Fruit fly (Drosophila melanogaster) whole organism, embryonic: Measurements from ENCODE around the gene Hsp70Ab.
A peak's percentile ranks its signal among the peaks of the same experiment; 100 is the strongest.

Experiments used
- Atf3 ChIP-seq: fragments of 200-800 bp; sonication (Bioruptor generic); optimal IDR thresholded peaks from 3 replicates; lab custom pipeline; 2016; ENCODE audit warnings: missing biosample characterization, missing genetic modification characterization
- CG10274 ChIP-seq: fragments of 200-800 bp; sonication (Bioruptor generic); optimal IDR thresholded peaks from 3 replicates; lab custom pipeline; 2017; ENCODE audit warnings: missing biosample characterization, mild to moderate bottlenecking, missing genetic modification characterization
- CG11398 ChIP-seq: fragments of 200-800 bp; sonication (Bioruptor generic); optimal IDR thresholded peaks from 2 replicates; lab custom pipeline; 2016; ENCODE audit warnings: missing biosample characterization, missing genetic modification characterization
- CG11560 ChIP-seq: fragments of 200-800 bp; sonication (Bioruptor generic); IDR thresholded peaks from 3 replicates; pipeline ENCODE4 v1.3.6; 2022; ENCODE audit warnings: missing biosample characterization, missing genetic modification characterization
- CG14014 ChIP-seq: fragments of 200-800 bp; sonication (Bioruptor generic); IDR thresholded peaks from 2 replicates; pipeline ENCODE4 v1.3.6; 2022; ENCODE audit warnings: missing biosample characterization, missing genetic modification characterization
- CG15514 ChIP-seq: fragments of 200-800 bp; sonication (Bioruptor generic); optimal IDR thresholded peaks from 3 replicates; lab custom pipeline; 2017; ENCODE audit warnings: missing biosample characterization, missing genetic modification characterization, mild to moderate bottlenecking, moderate library complexity, missing genetic modification reagents
- CG15601 ChIP-seq: fragments of 200-800 bp; sonication (Bioruptor generic); optimal IDR thresholded peaks from 3 replicates; lab custom pipeline; 2019; ENCODE audit warnings: missing biosample characterization, mild to moderate bottlenecking, missing genetic modification characterization, moderate library complexity
- CG1602 ChIP-seq: fragments of 200-800 bp; sonication (Bioruptor generic); optimal IDR thresholded peaks from 3 replicates; lab custom pipeline; 2016; ENCODE audit warnings: missing biosample characterization, missing genetic modification characterization
- CG16813 ChIP-seq: fragments of 200-800 bp; sonication (Bioruptor generic); IDR thresholded peaks from 3 replicates; pipeline ENCODE4 v1.3.6; 2022; ENCODE audit warnings: missing biosample characterization, missing genetic modification characterization; ENCODE audit not compliant: partially characterized antibody
- CG17328 ChIP-seq: fragments of 200-800 bp; sonication (Bioruptor generic); IDR thresholded peaks from 2 replicates; pipeline ENCODE4 v1.3.6; 2022; ENCODE audit warnings: missing biosample characterization, missing genetic modification characterization
- CG18476 ChIP-seq: fragments of 200-800 bp; sonication (Bioruptor generic); optimal IDR thresholded peaks from 2 replicates; lab custom pipeline; 2016; ENCODE audit warnings: missing biosample characterization, mild to moderate bottlenecking, missing genetic modification characterization
- CG2120 ChIP-seq: fragments of 200-800 bp; sonication (Bioruptor generic); optimal IDR thresholded peaks from 3 replicates; lab custom pipeline; 2016; ENCODE audit warnings: missing biosample characterization, missing genetic modification characterization
- CG2889 ChIP-seq: fragments of 200-800 bp; sonication (Bioruptor generic); IDR thresholded peaks from 3 replicates; pipeline ENCODE4 v1.3.6; 2022; ENCODE audit warnings: missing biosample characterization, missing genetic modification characterization
- CG3163 ChIP-seq: fragments of 200-800 bp; sonication (Bioruptor generic); optimal IDR thresholded peaks from 3 replicates; lab custom pipeline; 2016; ENCODE audit warnings: missing biosample characterization, missing genetic modification characterization
- CG34376 ChIP-seq: fragments of 200-800 bp; sonication (Bioruptor generic); optimal IDR thresholded peaks from 2 replicates; lab custom pipeline; 2018; ENCODE audit warnings: missing biosample characterization, mild to moderate bottlenecking, missing genetic modification characterization
- CG43689 ChIP-seq: fragments of 200-800 bp; sonication (Bioruptor generic); IDR thresholded peaks from 2 replicates; pipeline ENCODE4 v1.3.6; 2022; ENCODE audit warnings: missing biosample characterization, missing genetic modification characterization
- CG8924 ChIP-seq: fragments of 200-800 bp; optimal IDR thresholded peaks from 3 replicates; lab custom pipeline; 2019; ENCODE audit warnings: missing biosample characterization, mild to moderate bottlenecking, missing genetic modification characterization, moderate library complexity
- CG9437 ChIP-seq: fragments of 200-800 bp; sonication (Bioruptor generic); optimal IDR thresholded peaks from 2 replicates; lab custom pipeline; 2018; ENCODE audit warnings: missing biosample characterization, mild to moderate bottlenecking, missing genetic modification characterization
- D19A ChIP-seq: fragments of 200-800 bp; optimal IDR thresholded peaks from 3 replicates; lab custom pipeline; 2019; ENCODE audit warnings: missing biosample characterization, mild to moderate bottlenecking, missing genetic modification characterization, moderate library complexity
- Drgx ChIP-seq: fragments of 200-800 bp; sonication (Bioruptor generic); IDR thresholded peaks from 2 replicates; pipeline ENCODE4 v1.3.6; 2022; ENCODE audit warnings: missing biosample characterization, missing genetic modification characterization
- ERR ChIP-seq: fragments of 200-800 bp; sonication (Bioruptor generic); optimal IDR thresholded peaks from 2 replicates; lab custom pipeline; 2016; ENCODE audit warnings: missing biosample characterization, missing genetic modification characterization
- Fer2 ChIP-seq: fragments of 200-800 bp; sonication (Bioruptor generic); optimal IDR thresholded peaks from 2 replicates; lab custom pipeline; 2018; ENCODE audit warnings: missing biosample characterization, mild to moderate bottlenecking, missing genetic modification characterization, moderate library complexity
- Gsc ChIP-seq: fragments of 200-800 bp; sonication (Bioruptor generic); IDR thresholded peaks from 2 replicates; pipeline ENCODE4 v1.3.6; 2022; ENCODE audit warnings: missing biosample characterization, missing genetic modification characterization
- MTF-1 ChIP-seq: fragments of 200-800 bp; sonication (Bioruptor generic); optimal IDR thresholded peaks from 2 replicates; lab custom pipeline; 2018; ENCODE audit warnings: missing biosample characterization, mild to moderate bottlenecking, missing genetic modification characterization, borderline replicate concordance
- Sox100B ChIP-seq: fragments of 200-800 bp; sonication (Bioruptor generic); optimal IDR thresholded peaks from 3 replicates; lab custom pipeline; 2018; ENCODE audit warnings: missing biosample characterization, mild to moderate bottlenecking, missing genetic modification characterization
- Trl ChIP-seq, 3 experiments: fragments of >200 bp in 2 of 3; fragments of 200-800 bp in 1 of 3; sonication (Bioruptor generic) in 1 of 3; optimal IDR thresholded peaks; 2 replicates in 1 of 3; 3 replicates in 2 of 3; lab custom pipeline; 2016 to 2017; ENCODE audit warnings: missing biosample characterization in 1 of 3, missing genetic modification characterization in 1 of 3
- Xrp1 ChIP-seq: fragments of 200-800 bp; sonication (Bioruptor generic); IDR thresholded peaks from 2 replicates; pipeline ENCODE4 v1.3.6; 2022; ENCODE audit warnings: missing biosample characterization, missing genetic modification characterization
- br ChIP-seq: fragments of >200 bp; optimal IDR thresholded peaks from 2 replicates; lab custom pipeline; 2017
- bsh ChIP-seq, 2 experiments: fragments of 200-800 bp; sonication (Bioruptor generic); optimal IDR thresholded peaks; 2 replicates each; lab custom pipeline; 2017 to 2018; ENCODE audit warnings: mild to moderate bottlenecking in 2 of 2, missing biosample characterization in 2 of 2, missing genetic modification characterization in 2 of 2, moderate library complexity in 1 of 2
- btn ChIP-seq: fragments of 200-800 bp; sonication (Bioruptor generic); optimal IDR thresholded peaks from 2 replicates; lab custom pipeline; 2016; ENCODE audit warnings: missing biosample characterization, missing genetic modification characterization
- chinmo ChIP-seq: fragments of 200-800 bp; sonication (Bioruptor generic); IDR thresholded peaks from 4 replicates; pipeline ENCODE4 v1.3.6; 2022; ENCODE audit warnings: missing biosample characterization, missing genetic modification characterization; ENCODE audit not compliant: partially characterized antibody
- dpn ChIP-seq, 2 experiments: fragments of 200-800 bp; sonication (Bioruptor generic); optimal IDR thresholded peaks; 3 replicates each; lab custom pipeline; 2016; ENCODE audit warnings: missing biosample characterization in 2 of 2, missing genetic modification characterization in 2 of 2
- exex ChIP-seq: fragments of 200-800 bp; sonication (Bioruptor generic); optimal IDR thresholded peaks from 4 replicates; lab custom pipeline; 2018; ENCODE audit warnings: missing biosample characterization, mild to moderate bottlenecking, missing genetic modification characterization, moderate library complexity
- eyg ChIP-seq: fragments of 200-800 bp; sonication (Bioruptor generic); optimal IDR thresholded peaks from 3 replicates; lab custom pipeline; 2016; ENCODE audit warnings: missing biosample characterization, missing genetic modification characterization
- gcm ChIP-seq: fragments of 200-800 bp; sonication (Bioruptor generic); optimal IDR thresholded peaks from 2 replicates; lab custom pipeline; 2019; ENCODE audit warnings: missing biosample characterization, mild to moderate bottlenecking, missing genetic modification characterization, moderate library complexity
- h ChIP-seq: fragments of >200 bp; optimal IDR thresholded peaks from 2 replicates; lab custom pipeline; 2017
- hb ChIP-seq: fragments of 200-800 bp; sonication (Bioruptor generic); IDR thresholded peaks from 3 replicates; pipeline ENCODE4 v1.3.6; 2022; ENCODE audit warnings: missing biosample characterization, missing genetic modification characterization; ENCODE audit not compliant: partially characterized antibody
- ken ChIP-seq: fragments of 200-800 bp; sonication (Bioruptor generic); IDR thresholded peaks from 3 replicates; pipeline ENCODE4 v1.3.6; 2022; ENCODE audit warnings: missing biosample characterization, missing genetic modification characterization
- lab ChIP-seq: fragments of 200-800 bp; sonication (Bioruptor generic); optimal IDR thresholded peaks from 3 replicates; lab custom pipeline; 2017; ENCODE audit warnings: missing biosample characterization, missing genetic modification characterization, mild to moderate bottlenecking, moderate library complexity, missing genetic modification reagents
- mam ChIP-seq: fragments of 200-800 bp; sonication (Bioruptor generic); optimal IDR thresholded peaks from 3 replicates; lab custom pipeline; 2016; ENCODE audit warnings: missing biosample characterization, missing genetic modification characterization
- nmo ChIP-seq: fragments of 200-800 bp; sonication (Bioruptor generic); optimal IDR thresholded peaks from 2 replicates; lab custom pipeline; 2018; ENCODE audit warnings: missing biosample characterization, mild to moderate bottlenecking, missing genetic modification characterization, moderate library complexity
- odd ChIP-seq: fragments of 200-800 bp; sonication (Bioruptor generic); optimal IDR thresholded peaks from 2 replicates; lab custom pipeline; 2017; ENCODE audit warnings: missing biosample characterization, mild to moderate bottlenecking, missing genetic modification characterization
- sens-2 ChIP-seq: fragments of 200-800 bp; sonication (Bioruptor generic); IDR thresholded peaks from 2 replicates; pipeline ENCODE4 v1.3.6; 2022; ENCODE audit warnings: missing biosample characterization, missing genetic modification characterization
- shn ChIP-seq: fragments of 200-800 bp; sonication (Bioruptor generic); optimal IDR thresholded peaks from 3 replicates; lab custom pipeline; 2016; ENCODE audit warnings: missing biosample characterization, missing genetic modification characterization
- sim ChIP-seq: fragments of 200-800 bp; sonication (Bioruptor generic); IDR thresholded peaks from 2 replicates; pipeline ENCODE4 v1.3.6; 2022; ENCODE audit warnings: missing biosample characterization, missing genetic modification characterization
- sna ChIP-seq: fragments of 200-800 bp; sonication (Bioruptor generic); IDR thresholded peaks from 2 replicates; pipeline ENCODE4 v1.3.6; 2022; ENCODE audit warnings: missing biosample characterization, missing genetic modification characterization; ENCODE audit not compliant: partially characterized antibody
- stc ChIP-seq: fragments of 200-800 bp; sonication (Bioruptor generic); IDR thresholded peaks from 2 replicates; pipeline ENCODE4 v1.3.6; 2022; ENCODE audit warnings: missing biosample characterization, missing genetic modification characterization
- z ChIP-seq: fragments of 200-800 bp; sonication (Bioruptor generic); IDR thresholded peaks from 3 replicates; pipeline ENCODE4 v1.3.6; 2022; ENCODE audit warnings: missing biosample characterization, missing genetic modification characterization

Gene Hsp70Ab

dm6 chr3R:11978278-11978677 is 19.9 kb downstream of the Hsp70Ab start:
- TF ChIP-seq CG15514 (GFP tag; lab: Kevin White, UChicago) (no peak), CG15601 (tag; lab: Kevin White, UChicago) (no peak), Atf3 (GFP tag; lab: Kevin White, UChicago) (no peak), h (no peak), exex (tag; lab: Kevin White, UChicago) (peak; percentile 68)

- TF ChIP-seq bsh (GFP tag; optimal IDR thresholded peaks at IDR 0.05; lab: Kevin White, UChicago): peak in 1 of 2 experiments; percentile 8
- no peak for TF ChIP-seq hb (GFP tag; lab: Robert Waterston, UW)
- no peak for TF ChIP-seq sens-2
- no peak for TF ChIP-seq CG18476 (GFP tag; lab: Kevin White, UChicago)
- TF ChIP-seq shn (GFP tag; lab: Kevin White, UChicago): no peak
- no peak for TF ChIP-seq btn (GFP tag; lab: Kevin White, UChicago)
- no peak for TF ChIP-seq CG2889
- peak; percentile 2 for TF ChIP-seq D19A (tag; lab: Kevin White, UChicago)
- TF ChIP-seq CG9437 (GFP tag; lab: Kevin White, UChicago): no peak
- no peak for TF ChIP-seq sim (GFP tag; lab: Robert Waterston, UW)
- peak; percentile 0 for TF ChIP-seq CG2120 (GFP tag; lab: Kevin White, UChicago)
- no peak for TF ChIP-seq odd (GFP tag; lab: Kevin White, UChicago)
- no peak for TF ChIP-seq CG34376 (GFP tag; lab: Kevin White, UChicago)
- TF ChIP-seq CG11560 (tag; lab: Robert Waterston, UW): no peak
- peak; percentile 2 for TF ChIP-seq lab (GFP tag; lab: Kevin White, UChicago)
- no peak for TF ChIP-seq CG14014 (GFP tag; lab: Robert Waterston, UW)
- TF ChIP-seq Trl (optimal IDR thresholded peaks at IDR 0.05; lab: Kevin White, UChicago): peak; percentile 61 to 74
- no peak for TF ChIP-seq Trl (GFP tag; optimal IDR thresholded peaks at IDR 0.05; lab: Kevin White, UChicago)
- TF ChIP-seq nmo (GFP tag; lab: Kevin White, UChicago): no peak
- no peak for TF ChIP-seq Sox100B (GFP tag; lab: Kevin White, UChicago)
- no peak for TF ChIP-seq CG11398
- no peak for TF ChIP-seq mam (GFP tag; lab: Kevin White, UChicago)
- no peak for TF ChIP-seq CG8924 (tag; lab: Kevin White, UChicago)
- no peak for TF ChIP-seq dpn (GFP tag; optimal IDR thresholded peaks at IDR 0.05; lab: Kevin White, UChicago)
- TF ChIP-seq Xrp1: peak; percentile 29; the same call in 1 of the 2 replicates
- TF ChIP-seq CG15514 (GFP tag; lab: Kevin White, UChicago): no peak
- no peak for TF ChIP-seq gcm (GFP tag; lab: Kevin White, UChicago)
- no peak for TF ChIP-seq CG16813 (GFP tag; lab: Robert Waterston, UW)
- no peak for TF ChIP-seq CG43689 (GFP tag; lab: Robert Waterston, UW)
- TF ChIP-seq CG17328 (GFP tag; lab: Robert Waterston, UW): no peak
- TF ChIP-seq CG1602 (GFP tag; lab: Kevin White, UChicago): no peak
- TF ChIP-seq ken (GFP tag; lab: Robert Waterston, UW): no peak
- peak; percentile 53 for TF ChIP-seq Drgx (GFP tag; lab: Robert Waterston, UW)
- TF ChIP-seq CG10274 (GFP tag; lab: Kevin White, UChicago): peak; percentile 29
- TF ChIP-seq MTF-1 (GFP tag; lab: Kevin White, UChicago): no peak
- TF ChIP-seq sna (GFP tag; lab: Robert Waterston, UW): no peak
- TF ChIP-seq Gsc: no peak
- TF ChIP-seq eyg (GFP tag; lab: Kevin White, UChicago): no peak
- no peak for TF ChIP-seq ERR (GFP tag; lab: Kevin White, UChicago)
- 0 out of 4 replicates have a peak, but pooled peaks have one; percentile 53 for TF ChIP-seq chinmo
- no peak for TF ChIP-seq Fer2 (tag; lab: Kevin White, UChicago)
- peak; percentile 92 for TF ChIP-seq CG3163 (GFP tag; lab: Kevin White, UChicago)
- 0 out of 3 replicates have a peak, but pooled peaks have one; percentile 36 for TF ChIP-seq z (GFP tag; lab: Robert Waterston, UW)
- TF ChIP-seq br (lab: Kevin White, UChicago): no peak
- no peak for TF ChIP-seq stc (GFP tag; lab: Robert Waterston, UW)
Measured at dm6 chr3R:11979879-11980571, 21.7 kb downstream of the Hsp70Ab start, which contains the start of gene CG18547. Gene CG18547, minus strand, starts transcription at chr3R:11980390.
